Fruit fly (Drosophila melanogaster): ENCODE results near the gene CG43367.
A peak's percentile ranks its signal among the peaks of the same experiment; 100 is the strongest.

CG43367 gene

DNA sequence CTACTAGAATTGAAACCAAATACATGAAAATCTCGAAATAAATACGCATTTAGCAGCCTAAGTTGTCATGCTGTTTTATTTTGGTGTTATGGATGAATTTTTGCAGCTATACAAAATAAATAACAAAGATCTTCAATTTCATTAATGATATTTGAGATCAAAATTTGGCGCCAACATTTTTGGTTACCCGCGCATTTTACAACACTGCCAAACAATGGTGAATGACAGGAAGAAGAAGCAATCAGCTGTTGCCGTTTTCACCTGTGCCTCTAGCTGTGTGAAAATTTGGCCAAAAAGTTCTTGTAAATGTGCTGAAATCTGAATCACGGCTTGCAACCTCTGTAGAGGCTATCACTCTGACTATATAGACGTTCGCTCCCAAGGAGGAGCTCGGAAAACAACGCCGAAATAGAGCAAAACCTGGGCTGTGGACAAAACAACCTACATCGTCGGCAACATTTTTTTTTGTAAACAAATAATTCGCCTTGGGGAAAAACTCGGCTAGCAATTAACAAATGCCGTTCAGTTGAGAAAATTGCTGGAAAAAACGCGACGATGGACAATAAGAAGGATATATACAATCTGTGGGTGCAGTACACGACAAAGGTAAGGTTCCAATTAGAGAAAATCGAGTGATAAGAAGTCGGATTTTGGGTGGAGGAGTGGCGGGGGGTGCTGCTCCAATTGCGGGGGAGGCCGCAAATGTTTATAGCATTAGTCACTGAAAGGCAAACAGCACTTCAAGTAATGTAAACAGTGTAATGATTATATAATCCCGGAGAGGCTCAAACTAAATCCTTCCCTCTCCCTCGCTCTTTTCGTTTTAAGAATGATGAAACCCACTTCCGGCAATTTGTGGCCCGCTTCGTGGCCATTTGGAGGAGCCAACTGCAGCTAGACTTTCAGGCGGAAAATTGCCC lies at the start of gene CG43367:
TSS of gene CG43367 (plus strand) at position 264 of the 920 bp plus-strand sequence.
- TF ChIP-seq CTCF (optimal IDR thresholded peaks at IDR 0.05) (no peak), CG8478 (optimal IDR thresholded peaks at IDR 0.05) (no peak)

DNA sequence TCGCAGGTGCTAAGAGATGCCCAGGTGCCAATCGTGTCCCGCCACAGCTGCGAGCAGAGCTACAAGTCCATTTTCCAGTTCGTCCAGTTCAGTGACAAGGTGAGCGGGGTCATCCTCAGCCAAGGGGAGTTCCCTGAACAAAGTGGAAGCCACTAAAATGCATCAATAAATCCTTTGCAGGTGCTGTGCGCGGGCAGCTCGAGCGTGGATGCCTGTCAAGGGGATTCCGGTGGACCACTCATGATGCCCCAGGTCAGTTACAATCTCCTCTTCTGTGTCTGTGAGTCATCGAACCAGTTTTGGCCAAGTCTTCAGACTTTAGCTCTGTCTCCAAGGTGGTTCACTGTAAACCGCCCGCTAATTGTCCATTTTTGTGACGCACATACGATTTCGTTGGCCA lies 48.6 kb upstream of the CG43367 start:
- TF ChIP-seq CG8478 (optimal IDR thresholded peaks at IDR 0.05): no peak
- TF ChIP-seq CTCF (optimal IDR thresholded peaks at IDR 0.05): no peak

DNA sequence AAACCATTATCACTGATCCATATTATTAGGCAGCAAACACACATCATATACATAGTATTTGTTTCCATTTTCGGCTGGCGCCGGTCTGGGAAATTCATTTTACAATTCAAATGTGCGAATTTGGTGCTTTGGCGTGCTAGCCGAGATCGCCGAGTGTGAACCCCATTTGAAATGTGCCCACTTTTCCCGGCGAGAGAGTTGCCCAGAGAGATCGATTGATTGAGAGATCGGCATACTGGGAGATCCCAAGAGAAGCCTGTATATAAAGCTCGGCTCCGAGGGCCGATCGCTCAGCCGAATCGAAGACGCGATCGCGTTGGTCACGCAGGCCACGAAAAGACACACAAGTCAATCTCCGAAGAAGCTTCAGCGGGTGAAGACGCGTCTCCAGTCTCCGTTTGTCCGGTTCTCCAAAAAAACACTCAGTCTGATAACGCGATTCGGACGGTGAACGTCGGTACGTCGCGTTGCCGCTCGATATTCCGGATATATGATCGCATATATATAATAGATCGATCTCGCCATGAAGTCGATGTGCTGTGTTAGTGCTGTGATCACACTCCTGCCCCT lies 45.3 kb upstream of the CG43367 start, which contains the start of gene CG1299:
TSS of gene CG1299 (plus strand) at position 291 of the 570 bp plus-strand sequence.
- TF ChIP-seq CTCF (optimal IDR thresholded peaks at IDR 0.05) (no peak), CG8478 (optimal IDR thresholded peaks at IDR 0.05) (no peak)

DNA sequence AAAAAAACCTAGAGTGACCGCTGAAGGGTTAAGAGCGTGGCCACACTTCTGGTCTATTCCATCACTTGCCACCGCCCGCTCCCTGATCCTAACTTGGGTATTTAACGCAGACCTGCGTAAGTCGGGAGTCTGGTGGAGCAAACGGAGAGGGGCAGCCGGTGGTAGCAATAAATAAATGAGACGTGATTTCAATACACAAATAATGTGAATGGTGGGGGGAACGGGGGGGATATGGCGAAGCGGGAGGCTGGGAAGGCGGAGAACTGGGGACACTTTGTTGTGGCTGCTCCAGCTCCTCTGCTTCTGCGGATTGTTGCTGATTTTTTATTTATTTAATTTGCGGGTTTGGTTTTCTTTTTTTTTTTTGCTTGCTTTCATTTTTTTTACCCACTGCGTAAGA lies 35.9 kb upstream of the CG43367 start:
- no peak for TF ChIP-seq CG8478 (optimal IDR thresholded peaks at IDR 0.05)
- no peak for TF ChIP-seq CTCF (optimal IDR thresholded peaks at IDR 0.05)

DNA sequence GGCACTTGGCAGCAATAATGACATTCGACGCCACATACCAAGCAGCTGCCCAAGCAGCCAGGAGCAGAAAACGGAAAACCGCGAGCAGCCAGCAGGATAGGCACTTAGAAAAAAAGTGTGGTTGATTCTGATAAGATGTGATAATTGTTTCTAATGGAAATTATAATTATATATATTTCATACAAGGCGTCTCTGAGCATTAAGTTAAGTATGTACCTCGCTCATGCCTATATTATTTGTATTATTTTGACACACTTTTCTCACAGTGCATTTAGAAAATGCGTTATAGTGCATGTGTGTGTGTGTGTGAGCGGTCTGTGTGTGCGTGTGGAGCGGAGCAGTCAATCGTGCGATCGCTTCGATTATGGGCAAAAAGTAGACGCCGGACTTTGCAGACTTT lies 35.4 kb upstream of the CG43367 start:
- TF ChIP-seq CTCF (optimal IDR thresholded peaks at IDR 0.05) (no peak), CG8478 (optimal IDR thresholded peaks at IDR 0.05) (no peak)

DNA sequence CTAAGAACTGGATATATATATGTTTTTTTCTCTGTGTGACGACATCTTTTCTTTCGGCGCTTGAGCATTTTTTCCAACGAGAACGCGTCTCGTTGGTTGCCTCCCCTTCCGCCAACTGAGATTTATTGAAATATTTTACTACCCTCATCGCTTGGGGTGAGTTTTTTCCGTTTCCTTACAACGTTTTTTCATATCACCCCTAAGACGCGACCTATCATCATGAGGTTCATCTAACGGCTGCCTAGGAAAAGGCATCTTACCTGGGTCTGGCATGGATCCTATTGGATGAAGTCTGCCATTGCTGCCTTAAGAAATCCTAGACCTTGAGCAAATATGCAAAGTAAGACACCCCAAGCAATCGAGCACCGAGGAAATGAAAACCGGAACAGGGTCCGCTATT lies 34.5 kb upstream of the CG43367 start:
- no peak for TF ChIP-seq CTCF (optimal IDR thresholded peaks at IDR 0.05)
- no peak for TF ChIP-seq CG8478 (optimal IDR thresholded peaks at IDR 0.05)

DNA sequence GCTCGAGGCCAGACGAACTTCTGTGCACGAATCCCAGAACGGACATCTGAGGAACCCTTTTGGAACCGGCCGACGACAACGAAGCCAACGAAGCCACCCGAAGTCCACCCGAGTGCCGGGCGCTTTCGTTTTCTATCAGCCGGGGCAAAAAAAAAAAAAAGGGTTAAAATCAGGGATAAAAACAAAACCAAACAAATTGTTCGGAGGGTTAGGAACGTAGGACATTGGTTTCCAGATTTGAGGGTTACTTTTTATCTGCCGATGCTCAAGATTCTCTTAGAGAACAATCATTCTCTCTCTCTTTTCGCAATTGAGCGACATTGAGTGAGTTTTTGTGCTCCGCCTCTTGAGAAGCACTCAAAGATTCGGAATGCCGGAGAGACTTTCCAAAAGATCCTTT lies 32.9 kb upstream of the CG43367 start, which contains the start of gene nab:
TSS of gene nab (minus strand) at position 7 of the 400 bp plus-strand sequence.
- TF ChIP-seq CTCF (optimal IDR thresholded peaks at IDR 0.05) (no peak), CG8478 (optimal IDR thresholded peaks at IDR 0.05) (no peak)

DNA sequence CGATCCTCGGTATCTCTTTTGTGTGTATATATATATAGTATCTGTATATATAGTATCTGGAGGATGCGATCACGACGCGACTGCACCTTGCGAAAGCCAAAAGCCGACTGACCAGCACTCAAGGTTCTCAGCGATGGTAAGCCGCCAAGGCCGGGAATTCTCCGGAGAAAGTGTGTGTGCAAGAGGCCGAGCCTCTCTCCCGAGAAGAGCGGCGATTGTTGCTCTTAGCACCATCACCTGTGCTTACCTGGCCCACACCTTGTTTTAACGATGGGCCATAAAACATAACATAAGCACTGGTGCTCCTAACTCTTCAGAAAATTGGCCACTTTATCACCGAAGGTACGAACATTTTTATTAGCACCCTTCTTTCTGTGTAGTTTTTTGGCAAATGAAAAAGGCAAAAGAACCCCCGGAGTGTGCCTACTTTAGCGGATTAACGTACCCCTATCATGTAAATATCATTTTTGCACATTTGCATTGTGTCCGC lies 26.4 kb upstream of the CG43367 start, which contains the start of gene mas:
TSS of gene mas (minus strand) at position 112 of the 490 bp plus-strand sequence.
- TF ChIP-seq CTCF (optimal IDR thresholded peaks at IDR 0.05) (no peak), CG8478 (optimal IDR thresholded peaks at IDR 0.05) (no peak)

DNA sequence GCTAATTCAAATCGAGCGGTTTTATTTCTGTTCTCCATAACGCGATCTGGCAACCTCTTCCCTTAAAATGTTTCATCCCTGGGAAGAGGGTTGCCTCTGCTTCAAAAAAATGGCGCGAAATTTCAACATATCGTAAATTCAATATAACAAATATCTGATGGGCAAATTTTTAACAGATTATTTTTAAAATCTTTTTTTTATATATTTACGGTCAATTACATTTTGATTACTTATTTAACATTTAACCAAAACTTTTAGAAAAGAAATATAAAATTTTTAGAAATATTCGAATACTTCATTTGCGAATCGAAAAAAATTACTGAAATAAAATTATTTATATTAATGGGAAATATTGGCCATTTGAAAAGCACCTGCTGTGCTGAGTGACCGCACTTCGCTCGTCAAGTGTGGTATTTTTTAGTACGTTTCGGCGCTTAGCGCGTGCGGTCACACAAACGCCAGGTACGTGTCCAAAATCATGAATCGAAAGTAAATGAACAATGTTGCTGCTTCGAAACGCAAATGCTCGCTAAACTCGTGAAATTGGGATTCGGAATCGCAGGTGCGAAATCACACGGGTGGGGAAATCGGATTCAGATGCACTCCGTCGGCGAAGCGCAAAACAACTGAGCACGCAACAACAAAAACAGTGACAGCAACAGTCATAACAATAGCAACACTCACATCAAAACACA lies 23.7 kb upstream of the CG43367 start, which contains the start of gene Ero1L:
TSS of gene Ero1L (plus strand) at position 448 of the 695 bp plus-strand sequence.
- no peak for TF ChIP-seq CG8478 (optimal IDR thresholded peaks at IDR 0.05)
- TF ChIP-seq CTCF (optimal IDR thresholded peaks at IDR 0.05): peak in 1 of 2 experiments; percentile 15

DNA sequence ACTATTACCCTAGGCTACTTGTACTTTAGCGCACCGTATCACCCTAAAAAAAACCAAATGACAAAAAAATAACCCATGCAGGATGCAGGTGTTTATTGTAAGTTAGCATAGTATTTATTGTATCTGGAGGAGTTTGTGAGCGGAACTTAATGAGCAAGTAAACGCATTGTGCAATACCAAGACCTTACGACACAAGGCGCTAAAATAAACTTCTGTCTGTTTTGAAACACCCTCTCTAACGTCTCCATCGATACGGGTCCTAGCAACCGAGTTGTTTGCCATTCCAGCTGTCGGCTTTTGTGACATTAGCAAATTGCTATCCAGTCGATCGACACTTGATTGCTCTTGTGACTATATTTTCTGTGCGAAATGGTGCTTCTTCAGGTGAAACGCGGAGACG lies 20.2 kb upstream of the CG43367 start, which contains the start of gene CG18675:
TSS of gene CG18675 (plus strand) at position 301 of the 400 bp plus-strand sequence.
- TF ChIP-seq CG8478 (optimal IDR thresholded peaks at IDR 0.05) (no peak), CTCF (optimal IDR thresholded peaks at IDR 0.05) (no peak)

DNA sequence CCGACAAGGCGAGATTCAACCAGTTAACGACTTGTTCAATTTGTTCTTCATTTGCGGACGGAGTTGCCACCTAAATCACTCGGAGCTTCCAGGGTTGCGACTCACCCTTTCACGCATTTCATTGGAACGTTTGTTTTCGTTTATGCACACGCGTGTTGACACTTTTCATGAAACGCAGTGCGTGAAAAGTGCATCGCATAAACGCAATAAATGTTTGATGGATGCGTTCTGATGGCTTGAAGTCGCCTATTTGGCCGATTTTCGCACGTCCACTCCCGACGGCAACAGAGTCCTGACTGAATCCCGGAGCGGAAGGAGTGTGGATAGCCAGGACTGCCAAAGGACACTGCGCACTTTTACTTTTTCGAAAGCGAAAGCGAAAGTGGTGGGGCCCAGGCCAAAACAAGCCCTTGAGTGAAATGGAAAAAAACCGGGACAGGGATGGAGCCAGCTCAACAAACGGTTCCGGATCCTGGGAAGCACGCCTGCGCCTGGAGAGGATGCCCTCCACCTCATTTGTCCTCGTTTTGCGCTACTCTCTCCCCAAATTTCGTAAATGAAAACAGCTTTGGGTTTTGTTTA lies 15.7 kb upstream of the CG43367 start, which contains the start of gene Teh4:
TSS of gene Teh4 (minus strand) at position 290 of the 582 bp plus-strand sequence.
- no peak for TF ChIP-seq CG8478 (optimal IDR thresholded peaks at IDR 0.05)
- no peak for TF ChIP-seq CTCF (optimal IDR thresholded peaks at IDR 0.05)

DNA sequence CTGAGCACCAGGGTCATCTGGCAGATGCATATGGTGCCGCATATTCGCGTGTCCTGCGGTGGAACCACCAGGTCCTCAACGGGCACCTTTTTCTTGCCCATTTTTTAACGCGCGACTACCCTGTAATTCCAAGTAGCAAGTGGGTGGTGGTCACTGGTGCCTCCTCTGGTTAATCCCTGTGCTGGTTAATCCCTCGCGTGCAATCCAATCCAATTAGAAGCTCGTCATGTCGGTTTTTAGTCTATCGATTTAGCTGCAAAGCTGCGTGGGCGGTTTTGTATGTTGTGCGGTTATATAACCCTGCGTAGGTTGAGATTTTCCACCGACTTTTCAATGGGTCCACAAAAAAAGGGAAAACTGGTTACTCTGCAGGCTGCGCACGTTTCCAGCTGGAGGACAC lies 9.2 kb upstream of the CG43367 start, which contains the start of gene Teh3:
TSS of gene Teh3 (minus strand) at position 101 of the 400 bp plus-strand sequence.
- TF ChIP-seq CTCF (optimal IDR thresholded peaks at IDR 0.05) (no peak), CG8478 (optimal IDR thresholded peaks at IDR 0.05) (no peak)

DNA sequence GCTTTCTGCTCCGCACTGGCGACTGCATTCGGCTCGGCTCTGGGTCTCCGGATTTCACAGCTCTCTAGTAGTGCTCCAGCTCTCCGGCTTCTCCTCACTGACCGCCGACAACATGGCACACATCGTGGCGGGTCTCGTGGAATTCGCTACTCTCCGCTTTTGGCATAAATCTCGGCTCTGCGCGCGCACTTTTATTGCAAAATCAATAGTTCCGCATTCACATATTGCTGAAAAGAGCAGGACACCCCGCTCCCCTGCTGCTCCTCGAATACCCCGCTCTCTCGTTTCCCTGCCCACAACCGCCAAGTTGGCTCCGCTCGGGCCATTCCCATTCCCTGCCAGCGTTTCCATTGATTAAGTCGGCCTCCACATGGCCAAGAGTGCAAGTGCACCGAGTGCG lies 8.5 kb upstream of the CG43367 start:
- TF ChIP-seq CG8478 (optimal IDR thresholded peaks at IDR 0.05) (no peak), CTCF (optimal IDR thresholded peaks at IDR 0.05) (no peak)

DNA sequence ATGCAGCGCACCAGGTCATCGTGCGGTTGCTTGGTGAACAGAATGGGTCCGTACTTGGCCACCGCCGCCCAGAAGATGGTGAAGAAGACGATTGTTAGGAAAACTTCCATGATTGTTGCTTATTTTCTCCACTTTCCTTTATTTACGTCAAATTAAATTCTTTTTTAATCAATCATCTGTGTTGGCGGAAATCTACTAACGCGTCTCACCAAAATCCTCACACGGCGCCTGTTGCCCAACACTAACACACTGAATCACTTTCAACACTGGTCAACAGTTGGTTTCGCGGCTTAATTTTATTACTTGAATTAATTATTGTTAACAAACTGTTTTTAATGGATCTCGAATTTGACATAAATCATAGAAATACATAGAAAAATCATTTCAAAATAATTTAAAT lies 7.1 kb upstream of the CG43367 start, which contains the start of gene VhaM9.7-c:
TSS of gene VhaM9.7-c (minus strand) at position 207 of the 400 bp plus-strand sequence.
- TF ChIP-seq CTCF (optimal IDR thresholded peaks at IDR 0.05): no peak
- no peak for TF ChIP-seq CG8478 (optimal IDR thresholded peaks at IDR 0.05)

Data from S2 (cell line).